Fruit fly (Drosophila melanogaster) whole organism, embryonic: ENCODE results near the gene Tps1.
A peak's percentile ranks its signal among the peaks of the same experiment; 100 is the strongest.

Experiments
- Abd-B ChIP-seq: fragments of 200-800 bp; sonication (Bioruptor generic); optimal IDR thresholded peaks from 2 replicates; lab custom pipeline; 2018; ENCODE audit warnings: missing biosample characterization, mild to moderate bottlenecking, missing genetic modification characterization, moderate library complexity
- B-H1 ChIP-seq: fragments of 200-800 bp; sonication (Bioruptor generic); IDR thresholded peaks from 3 replicates; pipeline ENCODE4 v1.3.6; 2022; ENCODE audit warnings: missing biosample characterization, missing genetic modification characterization
- Bteb2 ChIP-seq: fragments of 200-800 bp; sonication (Bioruptor generic); optimal IDR thresholded peaks from 2 replicates; lab custom pipeline; 2016; ENCODE audit warnings: missing biosample characterization, missing genetic modification characterization
- CG1024 ChIP-seq: fragments of 200-800 bp; sonication (Bioruptor generic); IDR thresholded peaks from 2 replicates; pipeline ENCODE4 v1.3.6; 2022; ENCODE audit warnings: missing biosample characterization, missing genetic modification characterization
- CG10267 ChIP-seq: fragments of 200-800 bp; sonication (Bioruptor generic); optimal IDR thresholded peaks from 2 replicates; lab custom pipeline; 2018; ENCODE audit warnings: missing biosample characterization, mild to moderate bottlenecking, missing genetic modification characterization, moderate library complexity
- CG11504 ChIP-seq: fragments of 200-800 bp; sonication (Bioruptor generic); optimal IDR thresholded peaks from 3 replicates; lab custom pipeline; 2019; ENCODE audit warnings: missing biosample characterization, mild to moderate bottlenecking, missing genetic modification characterization, moderate library complexity
- CG14860 ChIP-seq: fragments of 200-800 bp; sonication (Bioruptor generic); IDR thresholded peaks from 3 replicates; pipeline ENCODE4 v1.3.6; 2022; ENCODE audit warnings: missing biosample characterization, missing genetic modification characterization; ENCODE audit not compliant: partially characterized antibody
- CG15011 ChIP-seq: fragments of 200-800 bp; sonication (Bioruptor generic); optimal IDR thresholded peaks from 3 replicates; lab custom pipeline; 2018; ENCODE audit warnings: missing biosample characterization, mild to moderate bottlenecking, missing genetic modification characterization
- CG1529 ChIP-seq: fragments of 200-800 bp; sonication (Bioruptor generic); optimal IDR thresholded peaks from 3 replicates; lab custom pipeline; 2018; ENCODE audit warnings: missing biosample characterization, missing genetic modification characterization
- CG17361 ChIP-seq: fragments of 200-800 bp; sonication (Bioruptor generic); IDR thresholded peaks from 3 replicates; pipeline ENCODE4 v1.3.6; 2022; ENCODE audit warnings: missing biosample characterization, missing genetic modification characterization
- CG17829 ChIP-seq: fragments of 200-800 bp; optimal IDR thresholded peaks from 2 replicates; lab custom pipeline; 2019; ENCODE audit warnings: missing biosample characterization, mild to moderate bottlenecking, missing genetic modification characterization, moderate library complexity
- CG30020 ChIP-seq: fragments of 200-800 bp; optimal IDR thresholded peaks from 2 replicates; lab custom pipeline; 2019; ENCODE audit warnings: missing biosample characterization, mild to moderate bottlenecking, missing genetic modification characterization, moderate library complexity
- CG31388 ChIP-seq: fragments of 200-800 bp; sonication (Bioruptor generic); optimal IDR thresholded peaks from 2 replicates; lab custom pipeline; 2016; ENCODE audit warnings: missing biosample characterization, missing genetic modification characterization
- CG3281 ChIP-seq: fragments of 200-800 bp; sonication (Bioruptor generic); optimal IDR thresholded peaks from 3 replicates; lab custom pipeline; 2017; ENCODE audit warnings: missing biosample characterization, mild to moderate bottlenecking, missing genetic modification characterization
- CG5245 ChIP-seq: fragments of 200-800 bp; sonication (Bioruptor generic); optimal IDR thresholded peaks from 3 replicates; lab custom pipeline; 2016; ENCODE audit warnings: missing biosample characterization, missing genetic modification characterization
- CG6854 ChIP-seq: fragments of 200-800 bp; sonication (Bioruptor generic); optimal IDR thresholded peaks from 3 replicates; lab custom pipeline; 2017; ENCODE audit warnings: missing biosample characterization, mild to moderate bottlenecking, missing genetic modification characterization
- CG8944 ChIP-seq: fragments of 200-800 bp; sonication (Bioruptor generic); optimal IDR thresholded peaks from 3 replicates; lab custom pipeline; 2016; ENCODE audit warnings: missing biosample characterization, missing genetic modification characterization
- CG9609 ChIP-seq: fragments of 200-800 bp; sonication (Bioruptor generic); optimal IDR thresholded peaks from 3 replicates; lab custom pipeline; 2016; ENCODE audit warnings: missing biosample characterization, missing genetic modification characterization
- CG9876 ChIP-seq: fragments of 200-800 bp; sonication (Bioruptor generic); optimal IDR thresholded peaks from 2 replicates; lab custom pipeline; 2016; ENCODE audit warnings: missing biosample characterization, missing genetic modification characterization
- Camta ChIP-seq: fragments of 200-800 bp; sonication (Bioruptor generic); optimal IDR thresholded peaks from 2 replicates; lab custom pipeline; 2016; ENCODE audit warnings: missing biosample characterization, missing genetic modification characterization
- Dek ChIP-seq: fragments of 200-800 bp; sonication (Bioruptor generic); optimal IDR thresholded peaks from 3 replicates; lab custom pipeline; 2019; ENCODE audit warnings: missing biosample characterization, mild to moderate bottlenecking, missing genetic modification characterization, moderate library complexity
- Dip2 ChIP-seq: fragments of 200-800 bp; sonication (Bioruptor generic); IDR thresholded peaks from 2 replicates; pipeline ENCODE4 v1.3.6; 2022; ENCODE audit warnings: missing biosample characterization, missing genetic modification characterization
- Dip3 ChIP-seq: fragments of 200-800 bp; sonication (Bioruptor generic); optimal IDR thresholded peaks from 3 replicates; lab custom pipeline; 2016; ENCODE audit warnings: missing biosample characterization, missing genetic modification characterization
- ERR ChIP-seq: fragments of 200-800 bp; sonication (Bioruptor generic); optimal IDR thresholded peaks from 2 replicates; lab custom pipeline; 2016; ENCODE audit warnings: missing biosample characterization, missing genetic modification characterization
- GATAe ChIP-seq: fragments of 200-800 bp; sonication (Bioruptor generic); conservative IDR thresholded peaks from 2 replicates; pipeline ENCODE4 v1.3.6; 2022; ENCODE audit warnings: missing biosample characterization, missing genetic modification characterization
- Gug ChIP-seq: fragments of 200-800 bp; sonication (Bioruptor generic); IDR thresholded peaks from 4 replicates; pipeline ENCODE4 v1.3.6; 2022; ENCODE audit warnings: missing biosample characterization, missing genetic modification characterization
- Hmx ChIP-seq: fragments of 200-800 bp; sonication (Bioruptor generic); optimal IDR thresholded peaks from 2 replicates; lab custom pipeline; 2016; ENCODE audit warnings: missing biosample characterization, missing genetic modification characterization
- Hsf ChIP-seq: fragments of 200-800 bp; sonication (Bioruptor generic); optimal IDR thresholded peaks from 3 replicates; lab custom pipeline; 2016; ENCODE audit warnings: missing biosample characterization, missing genetic modification characterization
- MTF-1 ChIP-seq: fragments of 200-800 bp; sonication (Bioruptor generic); optimal IDR thresholded peaks from 2 replicates; lab custom pipeline; 2018; ENCODE audit warnings: missing biosample characterization, mild to moderate bottlenecking, missing genetic modification characterization, borderline replicate concordance
- Mes4 ChIP-seq: fragments of 200-800 bp; sonication (Bioruptor generic); optimal IDR thresholded peaks from 2 replicates; lab custom pipeline; 2016; ENCODE audit warnings: missing biosample characterization, missing genetic modification characterization
- Nf-YB ChIP-seq: fragments of 200-800 bp; sonication (Bioruptor generic); optimal IDR thresholded peaks from 3 replicates; lab custom pipeline; 2019; ENCODE audit warnings: missing biosample characterization, mild to moderate bottlenecking, missing genetic modification characterization, moderate library complexity
- Ravus ChIP-seq: fragments of 200-800 bp; sonication (Bioruptor generic); IDR thresholded peaks from 2 replicates; pipeline ENCODE4 v1.3.6; 2022; ENCODE audit warnings: missing biosample characterization, missing genetic modification characterization
- Side ChIP-seq: fragments of 200-800 bp; sonication (Bioruptor generic); optimal IDR thresholded peaks from 2 replicates; lab custom pipeline; 2016; ENCODE audit warnings: missing biosample characterization, missing genetic modification characterization
- Spps ChIP-seq: fragments of 200-800 bp; sonication (Bioruptor generic); optimal IDR thresholded peaks from 2 replicates; lab custom pipeline; 2018; ENCODE audit warnings: missing biosample characterization, mild to moderate bottlenecking, missing genetic modification characterization
- Ssrp ChIP-seq: fragments of 200-800 bp; sonication (Bioruptor generic); optimal IDR thresholded peaks from 2 replicates; lab custom pipeline; 2018; ENCODE audit warnings: missing biosample characterization, mild to moderate bottlenecking, missing genetic modification characterization, moderate library complexity
- Taf1 ChIP-seq: fragments of 200-800 bp; sonication (Bioruptor generic); IDR thresholded peaks from 2 replicates; pipeline ENCODE4 v1.3.6; 2022; ENCODE audit warnings: missing biosample characterization, missing genetic modification characterization
- Tbp ChIP-seq: fragments of >200 bp; optimal IDR thresholded peaks from 2 replicates; lab custom pipeline; 2018; ENCODE audit warnings: missing biosample characterization, missing genetic modification characterization
- br ChIP-seq: fragments of >200 bp; optimal IDR thresholded peaks from 2 replicates; lab custom pipeline; 2017
- chif ChIP-seq, 2 experiments: fragments of 200-800 bp; sonication (Bioruptor generic); optimal IDR thresholded peaks; 3 replicates each; lab custom pipeline; 2016; ENCODE audit warnings: missing biosample characterization in 2 of 2, missing genetic modification characterization in 2 of 2
- chm ChIP-seq: fragments of 200-800 bp; sonication (Bioruptor generic); IDR thresholded peaks from 2 replicates; pipeline ENCODE4 v1.3.6; 2022; ENCODE audit warnings: missing biosample characterization, missing genetic modification characterization
- ewg ChIP-seq: fragments of 200-800 bp; sonication (Bioruptor generic); optimal IDR thresholded peaks from 3 replicates; lab custom pipeline; 2017; ENCODE audit warnings: mild to moderate bottlenecking, missing biosample characterization, missing genetic modification reagents, missing genetic modification characterization
- ftz-f1 ChIP-seq: fragments of 200-800 bp; sonication (Bioruptor generic); optimal IDR thresholded peaks from 2 replicates; lab custom pipeline; 2016; ENCODE audit warnings: missing biosample characterization, missing genetic modification characterization
- insv ChIP-seq, 2 experiments: fragments of 200-800 bp; sonication (Bioruptor generic); optimal IDR thresholded peaks; 3 replicates each; lab custom pipeline; 2016 to 2018; ENCODE audit warnings: missing biosample characterization in 2 of 2, missing genetic modification characterization in 2 of 2
- nom ChIP-seq: fragments of 200-800 bp; sonication (Bioruptor generic); optimal IDR thresholded peaks from 2 replicates; lab custom pipeline; 2017; ENCODE audit warnings: missing biosample characterization, missing genetic modification characterization, mild to moderate bottlenecking, moderate library complexity, missing genetic modification reagents
- pfk ChIP-seq: fragments of 200-800 bp; sonication (Bioruptor generic); optimal IDR thresholded peaks from 2 replicates; lab custom pipeline; 2018; ENCODE audit warnings: missing biosample characterization, mild to moderate bottlenecking, missing genetic modification characterization, moderate library complexity
- pho ChIP-seq: fragments of 200-800 bp; sonication (Bioruptor generic); optimal IDR thresholded peaks from 2 replicates; lab custom pipeline; 2016; ENCODE audit warnings: missing biosample characterization, missing genetic modification characterization
- pita ChIP-seq: fragments of 200-800 bp; sonication (Bioruptor generic); optimal IDR thresholded peaks from 2 replicates; lab custom pipeline; 2017; ENCODE audit warnings: missing biosample characterization, mild to moderate bottlenecking, missing genetic modification characterization
- repo ChIP-seq: fragments of 200-800 bp; sonication (Bioruptor generic); optimal IDR thresholded peaks from 2 replicates; lab custom pipeline; 2016; ENCODE audit warnings: missing biosample characterization, missing genetic modification characterization
- sd ChIP-seq: fragments of 200-800 bp; sonication (Bioruptor generic); optimal IDR thresholded peaks from 3 replicates; lab custom pipeline; 2018; ENCODE audit warnings: missing biosample characterization, mild to moderate bottlenecking, missing genetic modification characterization, moderate library complexity
- seq ChIP-seq: fragments of 200-800 bp; sonication (Bioruptor generic); IDR thresholded peaks from 2 replicates; pipeline ENCODE4 v1.3.6; 2022; ENCODE audit warnings: missing biosample characterization, missing genetic modification characterization
- ssp ChIP-seq: fragments of 200-800 bp; sonication (Bioruptor generic); IDR thresholded peaks from 2 replicates; pipeline ENCODE4 v1.3.6; 2022; ENCODE audit warnings: missing biosample characterization, missing genetic modification characterization
- ttk ChIP-seq: fragments of 200-800 bp; sonication (Bioruptor generic); IDR thresholded peaks from 2 replicates; pipeline ENCODE4 v2.1.2; 2022; ENCODE audit warnings: missing biosample characterization, missing genetic modification characterization

Gene Tps1

dm6 chr2L:4371516-4372136, 16.5 kb upstream of the Tps1 start (continued):
- TF ChIP-seq CG10267, result peak; percentile 76
- no peak for TF ChIP-seq Ravus
- no peak for TF ChIP-seq Tbp (GFP tag; lab: Kevin White, UChicago)
- TF ChIP-seq sd (tag; lab: Kevin White, UChicago), result peak; percentile 49
- no peak for TF ChIP-seq Dek
- TF ChIP-seq insv (GFP tag; optimal IDR thresholded peaks at IDR 0.05; lab: Kevin White, UChicago), result peak in 1 of 2 experiments; percentile 24
- TF ChIP-seq Spps (tag; lab: Kevin White, UChicago), result peak; percentile 74
- no peak for TF ChIP-seq CG31388
- no peak for TF ChIP-seq Bteb2 (GFP tag; lab: Kevin White, UChicago)
- TF ChIP-seq B-H1 (GFP tag; lab: Robert Waterston, UW), result no peak
- TF ChIP-seq Side (GFP tag; lab: Kevin White, UChicago), result no peak
- TF ChIP-seq CG9609 (GFP tag; lab: Kevin White, UChicago), result no peak
- no peak for TF ChIP-seq pho (GFP tag; lab: Kevin White, UChicago)
- peak; percentile 71 for TF ChIP-seq seq (GFP tag; lab: Robert Waterston, UW)
- TF ChIP-seq Nf-YB (GFP tag; lab: Kevin White, UChicago), result peak; percentile 66
- TF ChIP-seq CG11504 (tag; lab: Kevin White, UChicago), result peak; percentile 78
- TF ChIP-seq CG3281 (GFP tag; lab: Kevin White, UChicago), result no peak
- TF ChIP-seq chif (GFP tag; optimal IDR thresholded peaks at IDR 0.05; lab: Kevin White, UChicago), result peak in 1 of 2 experiments; percentile 20
- peak; percentile 26 for TF ChIP-seq ewg (GFP tag; lab: Kevin White, UChicago)
- peak; percentile 81 for TF ChIP-seq chm (GFP tag; lab: Robert Waterston, UW)
- TF ChIP-seq br (lab: Kevin White, UChicago), result no peak
- no peak for TF ChIP-seq Dip3 (GFP tag; lab: Kevin White, UChicago)
- TF ChIP-seq CG30020 (tag; lab: Kevin White, UChicago), result peak; percentile 45
- TF ChIP-seq Camta (GFP tag; lab: Kevin White, UChicago), result no peak
- TF ChIP-seq CG9876 (GFP tag; lab: Kevin White, UChicago), result no peak
- TF ChIP-seq CG1024 (GFP tag; lab: Robert Waterston, UW), result no peak
- no peak for TF ChIP-seq MTF-1 (GFP tag; lab: Kevin White, UChicago)
- TF ChIP-seq ttk (GFP tag; lab: Robert Waterston, UW), result 0 out of 2 replicates have a peak, but pooled peaks have one; percentile 46
- peak; percentile 24 for TF ChIP-seq CG15011 (GFP tag; lab: Kevin White, UChicago)
- TF ChIP-seq nom (GFP tag; lab: Kevin White, UChicago), result peak; percentile 59
- TF ChIP-seq CG14860 (GFP tag; lab: Robert Waterston, UW), result no peak
- peak; percentile 69 for TF ChIP-seq Ssrp (tag; lab: Kevin White, UChicago)
- TF ChIP-seq Mes4 (GFP tag; lab: Kevin White, UChicago), result no peak
- peak; percentile 67 for TF ChIP-seq CG1529 (GFP tag; lab: Kevin White, UChicago)
- no peak for TF ChIP-seq ERR (GFP tag; lab: Kevin White, UChicago)
- TF ChIP-seq Taf1 (GFP tag; lab: Robert Waterston, UW), result no peak
- no peak for TF ChIP-seq Hsf (GFP tag; lab: Kevin White, UChicago)
- no peak for TF ChIP-seq ftz-f1
- no peak for TF ChIP-seq Dip2
- no peak for TF ChIP-seq pfk (GFP tag; lab: Kevin White, UChicago)
- no peak for TF ChIP-seq Abd-B (GFP tag; lab: Kevin White, UChicago)
- no peak for TF ChIP-seq Hmx
- no peak for TF ChIP-seq pita (GFP tag; lab: Kevin White, UChicago)
- no peak for TF ChIP-seq Gug (GFP tag; lab: Robert Waterston, UW)
- TF ChIP-seq CG17829 (tag; lab: Kevin White, UChicago), result peak; percentile 89
- TF ChIP-seq CG6854, result no peak
- TF ChIP-seq GATAe (GFP tag; lab: Robert Waterston, UW), result no peak
- TF ChIP-seq CG8944 (GFP tag; lab: Kevin White, UChicago), result no peak
- TF ChIP-seq CG17361 (GFP tag; lab: Robert Waterston, UW), result peak; percentile 87; the same call in 2 of the 3 replicates
- TF ChIP-seq repo (GFP tag; lab: Kevin White, UChicago), result no peak
- TF ChIP-seq ssp (GFP tag; lab: Robert Waterston, UW), result no peak
- no peak for TF ChIP-seq CG5245 (GFP tag; lab: Kevin White, UChicago)
